Worm (Caenorhabditis elegans): ENCODE measurements around the gene hlh-25.

ce11 chrII:5498156-5498739 lies 36.8 kb upstream of the hlh-25 start, which contains the start of the genes suex-1 and F12A10.9:
- TF ChIP-seq dao-5 (tag; optimal IDR thresholded peaks at IDR 0.05) (no peak), him-1 (tag; optimal IDR thresholded peaks at IDR 0.05) (no peak), W03F9.2 (tag; optimal IDR thresholded peaks at IDR 0.05) (no peak)
